Worm (Caenorhabditis elegans) whole organism, L1 larva: Measurements from ENCODE around the gene vps-37.

Source experiments
- aha-1 ChIP-seq: fragments of 150-350 bp; optimal IDR thresholded peaks from 2 replicates; lab custom pipeline; 2014; ENCODE audit warnings: missing biosample characterization, missing genetic modification characterization
- lsy-2 ChIP-seq, 2 experiments: fragments of 150-350 bp; optimal IDR thresholded peaks; 2 replicates each; lab custom pipeline; 2014; ENCODE audit warnings: missing biosample characterization in 2 of 2, missing genetic modification characterization in 2 of 2
- nhr-237 ChIP-seq: fragments of 150-350 bp; optimal IDR thresholded peaks from 2 replicates; lab custom pipeline; 2014; ENCODE audit warnings: missing biosample characterization, missing genetic modification characterization
- tlp-1 ChIP-seq: fragments of 150-350 bp; optimal IDR thresholded peaks from 2 replicates; lab custom pipeline; 2014; ENCODE audit warnings: missing biosample characterization, missing genetic modification characterization
- ztf-4 ChIP-seq: fragments of 150-350 bp; optimal IDR thresholded peaks from 2 replicates; lab custom pipeline; 2014; ENCODE audit warnings: missing biosample characterization, missing genetic modification characterization

DNA sequence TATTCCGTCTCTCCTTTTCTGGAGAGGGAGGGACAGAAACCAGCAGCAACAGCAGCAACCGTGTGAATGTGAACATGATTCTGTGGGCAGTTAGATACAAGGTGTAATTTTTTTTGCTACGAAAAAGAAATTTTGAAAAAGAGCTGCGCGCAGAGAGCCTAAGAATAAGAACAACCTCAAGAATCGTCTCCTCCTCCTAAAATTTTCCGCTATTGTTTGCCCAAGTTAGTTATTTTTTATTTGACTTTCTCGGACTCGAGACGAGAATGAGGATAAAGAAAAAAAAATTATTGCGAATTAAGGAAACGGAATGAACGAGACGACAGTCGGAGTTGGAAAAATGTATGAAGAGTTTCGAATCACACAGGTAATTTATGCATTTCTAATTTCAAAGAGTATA lies 33.9 kb upstream of the vps-37 start, which contains the start of gene glb-5:
- no peak for TF ChIP-seq lsy-2 (tag; optimal IDR thresholded peaks at IDR 0.05; lab: Kevin White, UChicago)
- TF ChIP-seq aha-1 = no peak
- TF ChIP-seq nhr-237 (tag; lab: Kevin White, UChicago) = no peak
- TF ChIP-seq ztf-4 = no peak
- TF ChIP-seq tlp-1 (tag; lab: Kevin White, UChicago) = no peak
